Worm (Caenorhabditis elegans) whole organism, late embryonic: ENCODE data around the gene cest-8.

Source experiments
- C08G9.2 ChIP-seq: sonication (generic microtip); optimal IDR thresholded peaks from 2 replicates; lab custom pipeline; 2016; ENCODE audit warnings: mild to moderate bottlenecking, missing genetic modification characterization, moderate library complexity, missing compliant biosample characterization
- K09A11.1 ChIP-seq: sonication (generic microtip); optimal IDR thresholded peaks from 2 replicates; lab custom pipeline; 2017; ENCODE audit warnings: antibody characterized with exemption, mild to moderate bottlenecking, missing genetic modification characterization, missing compliant biosample characterization; ENCODE audit not compliant: insufficient read depth
- ahr-1 ChIP-seq: sonication (generic microtip); optimal IDR thresholded peaks from 2 replicates; lab custom pipeline; 2016; ENCODE audit warnings: missing genetic modification characterization, missing compliant biosample characterization
- ceh-14 ChIP-seq: sonication (generic microtip); optimal IDR thresholded peaks from 2 replicates; lab custom pipeline; 2016; ENCODE audit warnings: missing genotype, missing genetic modification characterization, missing compliant biosample characterization
- ceh-19 ChIP-seq: fragments of 200-800 bp; sonication (Bioruptor generic); optimal IDR thresholded peaks from 2 replicates; lab custom pipeline; 2018; ENCODE audit warnings: mild to moderate bottlenecking, missing genetic modification characterization, missing compliant biosample characterization
- ceh-24 ChIP-seq: sonication (generic microtip); optimal IDR thresholded peaks from 2 replicates; lab custom pipeline; 2016; ENCODE audit warnings: mild to moderate bottlenecking, missing genetic modification characterization, missing compliant biosample characterization
- ceh-30 ChIP-seq: fragments of 150-350 bp; optimal IDR thresholded peaks from 2 replicates; lab custom pipeline; 2014; ENCODE audit warnings: missing biosample characterization, missing genetic modification characterization
- ceh-31 ChIP-seq: sonication (generic microtip); optimal IDR thresholded peaks from 2 replicates; lab custom pipeline; 2016; ENCODE audit warnings: missing genetic modification characterization, missing compliant biosample characterization
- ceh-34 ChIP-seq: sonication (generic microtip); optimal IDR thresholded peaks from 2 replicates; lab custom pipeline; 2016; ENCODE audit warnings: mild to moderate bottlenecking, missing genetic modification characterization, missing compliant biosample characterization
- ceh-48 ChIP-seq: sonication (generic microtip); optimal IDR thresholded peaks from 2 replicates; lab custom pipeline; 2016; ENCODE audit warnings: missing genetic modification characterization, inconsistent platforms, missing compliant biosample characterization
- ceh-6 ChIP-seq: fragments of 200-800 bp; sonication (Bioruptor generic); optimal IDR thresholded peaks from 2 replicates; lab custom pipeline; 2018; ENCODE audit warnings: mild to moderate bottlenecking, missing genetic modification characterization, missing compliant biosample characterization
- che-1 ChIP-seq: sonication (generic microtip); optimal IDR thresholded peaks from 2 replicates; lab custom pipeline; 2016; ENCODE audit warnings: mild to moderate bottlenecking, missing genetic modification characterization, missing compliant biosample characterization
- elt-4 ChIP-seq: sonication (generic microtip); optimal IDR thresholded peaks from 2 replicates; lab custom pipeline; 2016; ENCODE audit warnings: missing genetic modification characterization, missing compliant biosample characterization
- ets-4 ChIP-seq: sonication (generic microtip); optimal IDR thresholded peaks from 2 replicates; lab custom pipeline; 2016; ENCODE audit warnings: missing genetic modification characterization, missing compliant biosample characterization
- eyg-1 ChIP-seq: sonication (generic microtip); optimal IDR thresholded peaks from 2 replicates; lab custom pipeline; 2016; ENCODE audit warnings: missing genotype, missing genetic modification characterization, missing compliant biosample characterization
- fax-1 ChIP-seq: sonication (generic microtip); optimal IDR thresholded peaks from 2 replicates; lab custom pipeline; 2016; ENCODE audit warnings: missing genotype, missing genetic modification characterization, missing compliant biosample characterization
- gmeb-2 ChIP-seq: sonication (generic microtip); optimal IDR thresholded peaks from 2 replicates; lab custom pipeline; 2016; ENCODE audit warnings: missing genetic modification characterization, inconsistent platforms, missing compliant biosample characterization
- hlh-8 ChIP-seq: sonication (generic microtip); optimal IDR thresholded peaks from 2 replicates; lab custom pipeline; 2016; ENCODE audit warnings: missing genotype, missing genetic modification characterization, missing compliant biosample characterization
- nfya-1 ChIP-seq: sonication (generic microtip); optimal IDR thresholded peaks from 2 replicates; lab custom pipeline; 2017; ENCODE audit warnings: missing genetic modification characterization, mild to moderate bottlenecking, missing compliant biosample characterization, antibody characterized with exemption, moderate library complexity
- nhr-11 ChIP-seq: fragments of 150-350 bp; optimal IDR thresholded peaks from 2 replicates; lab custom pipeline; 2014; ENCODE audit warnings: missing biosample characterization, missing genetic modification characterization
- npax-4 ChIP-seq: sonication (generic microtip); optimal IDR thresholded peaks from 2 replicates; lab custom pipeline; 2016; ENCODE audit warnings: missing genetic modification characterization, missing compliant biosample characterization
- pag-3 ChIP-seq: sonication (generic microtip); optimal IDR thresholded peaks from 2 replicates; lab custom pipeline; 2016; ENCODE audit warnings: missing compliant biosample characterization, missing genetic modification characterization, borderline replicate concordance
- pha-2 ChIP-seq: sonication (generic microtip); optimal IDR thresholded peaks from 2 replicates; lab custom pipeline; 2017; ENCODE audit warnings: mild to moderate bottlenecking, missing genetic modification characterization, missing compliant biosample characterization
- pha-4 ChIP-seq: fragments of 150-350 bp; optimal IDR thresholded peaks from 2 replicates; lab custom pipeline; 2018; ENCODE audit warnings: missing biosample characterization, missing genetic modification reagents, missing genetic modification characterization
- ref-2 ChIP-seq: sonication (generic microtip); optimal IDR thresholded peaks from 2 replicates; lab custom pipeline; 2016; ENCODE audit warnings: missing genetic modification characterization, missing compliant biosample characterization
- rnt-1 ChIP-seq: sonication (generic microtip); optimal IDR thresholded peaks from 2 replicates; lab custom pipeline; 2016; ENCODE audit warnings: missing genetic modification characterization, missing compliant biosample characterization
- sdc-2 ChIP-seq: sonication (generic microtip); optimal IDR thresholded peaks from 2 replicates; lab custom pipeline; 2016; ENCODE audit warnings: missing genotype, missing genetic modification characterization, missing compliant biosample characterization
- sox-2 ChIP-seq: fragments of 200-800 bp; sonication (Bioruptor generic); IDR thresholded peaks from 2 replicates; pipeline ENCODE4 v1.3.6; 2022; ENCODE audit warnings: missing genetic modification reagents, missing genetic modification characterization, missing compliant biosample characterization
- sox-4 ChIP-seq: sonication (generic microtip); optimal IDR thresholded peaks from 2 replicates; lab custom pipeline; 2017; ENCODE audit warnings: mild to moderate bottlenecking, missing genetic modification characterization, inconsistent platforms, missing compliant biosample characterization
- tbx-2 ChIP-seq: sonication (generic microtip); optimal IDR thresholded peaks from 2 replicates; lab custom pipeline; 2016; ENCODE audit warnings: missing genetic modification characterization, missing compliant biosample characterization
- tbx-7 ChIP-seq: sonication (generic microtip); optimal IDR thresholded peaks from 2 replicates; lab custom pipeline; 2016; ENCODE audit warnings: missing genotype, missing genetic modification characterization, missing compliant biosample characterization
- unc-3 ChIP-seq, 2 experiments: fragments of 200-800 bp in 1 of 2; sonication (Bioruptor generic) in 1 of 2; sonication (generic microtip) in 1 of 2; conservative IDR thresholded peaks in 1 of 2; optimal IDR thresholded peaks in 1 of 2; 2 replicates each; pipeline versions ENCODE4 v1.3.6 to Lab custom; 2016 to 2022; ENCODE audit warnings: missing compliant biosample characterization in 2 of 2, missing genetic modification characterization in 2 of 2, missing genetic modification reagents in 1 of 2
- unc-42 ChIP-seq: sonication (generic microtip); optimal IDR thresholded peaks from 2 replicates; lab custom pipeline; 2016; ENCODE audit warnings: missing genotype, missing genetic modification characterization, missing compliant biosample characterization
- unc-55 ChIP-seq: sonication (generic microtip); optimal IDR thresholded peaks from 2 replicates; lab custom pipeline; 2017; ENCODE audit warnings: missing biosample characterization, missing genetic modification reagents, missing genetic modification characterization
- unc-86 ChIP-seq: sonication (generic microtip); optimal IDR thresholded peaks from 2 replicates; lab custom pipeline; 2016; ENCODE audit warnings: missing genetic modification characterization, missing compliant biosample characterization

The cest-8 gene

DNA sequence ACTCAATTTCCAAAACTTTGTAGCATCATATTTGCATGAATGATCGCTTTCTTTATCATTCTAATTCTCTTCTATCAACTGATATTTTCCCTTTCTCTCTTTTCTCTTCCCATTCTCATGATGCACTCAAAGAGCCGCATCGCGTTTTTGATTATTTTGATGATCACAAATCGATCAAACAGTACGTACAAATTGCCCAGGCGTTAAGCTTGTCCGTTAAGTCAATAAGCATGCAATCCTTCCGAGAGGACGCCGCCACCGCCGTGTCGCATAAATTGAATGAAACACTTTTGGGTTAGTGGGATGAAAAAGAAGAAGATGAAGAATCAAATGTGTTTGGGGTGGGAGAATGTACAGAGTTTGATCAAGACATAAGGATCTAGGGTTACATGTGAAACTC lies 37.9 kb upstream of the cest-8 start:
- TF ChIP-seq pha-2 (tag; lab: Kevin White, UChicago) = peak; percentile 26
- peak; percentile 26 for TF ChIP-seq unc-42 (tag; lab: Kevin White, UChicago)
- no peak for TF ChIP-seq ceh-34 (tag; lab: Kevin White, UChicago)

DNA sequence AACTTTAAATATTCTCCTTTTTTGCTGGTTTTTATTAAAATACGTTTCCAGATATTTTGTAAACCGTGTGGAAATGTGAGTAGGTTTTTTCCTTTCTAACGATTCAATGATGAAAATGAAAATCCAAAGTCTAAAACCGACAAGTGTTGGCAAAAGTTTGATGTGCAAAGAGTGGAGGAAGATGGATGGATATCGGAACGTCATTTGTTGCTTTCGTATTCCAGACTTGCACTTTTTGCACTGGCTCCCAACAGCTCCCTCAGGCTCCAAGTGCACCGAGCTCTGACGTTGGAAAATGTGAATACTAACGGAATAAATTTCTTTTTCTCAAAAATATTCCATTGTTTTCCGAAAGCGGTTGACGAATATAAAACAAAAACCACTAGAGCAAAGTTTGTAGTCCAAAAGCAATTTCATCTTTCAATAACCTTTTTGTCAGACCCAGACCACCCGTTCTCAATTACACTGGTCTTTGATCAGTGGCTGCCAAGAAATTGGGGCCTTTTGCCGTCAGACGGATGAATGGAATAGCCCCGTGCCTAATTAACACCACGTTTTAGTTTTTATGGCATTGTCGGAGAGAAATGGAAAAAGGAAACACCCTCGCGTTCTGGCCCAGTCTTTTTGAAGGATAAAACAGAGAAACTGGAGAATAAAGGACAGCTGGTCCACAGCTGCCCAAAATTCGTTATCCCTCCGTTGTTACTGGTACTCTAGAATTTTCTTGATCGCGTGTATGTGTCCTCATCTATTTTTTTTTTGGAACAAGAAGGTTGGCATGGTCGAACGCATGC lies 36.6 kb upstream of the cest-8 start:
- no peak for TF ChIP-seq tbx-7 (tag; lab: Kevin White, UChicago)
- peak; percentile 16 for TF ChIP-seq tbx-2 (tag; lab: Kevin White, UChicago)
- no peak for TF ChIP-seq eyg-1
- no peak for TF ChIP-seq K09A11.1 (tag; lab: Kevin White, UChicago)
- no peak for TF ChIP-seq ceh-6
- peak; percentile 42 for TF ChIP-seq ceh-31
- TF ChIP-seq unc-55 = peak; percentile 13
- peak; percentile 8 for TF ChIP-seq ref-2 (tag; lab: Kevin White, UChicago)
- no peak for TF ChIP-seq ceh-30
- TF ChIP-seq npax-4 = no peak
- no peak for TF ChIP-seq ceh-19 (GFP tag; lab: Kevin White, UChicago)
- TF ChIP-seq unc-86 (tag; lab: Kevin White, UChicago) = no peak
- peak; percentile 54 for TF ChIP-seq ceh-14 (tag; lab: Kevin White, UChicago)
- TF ChIP-seq nhr-11 (tag; lab: Kevin White, UChicago) = no peak
- TF ChIP-seq che-1 (tag; lab: Kevin White, UChicago) = no peak
- peak; percentile 35 for TF ChIP-seq nfya-1 (tag; lab: Kevin White, UChicago)
- peak; percentile 21 for TF ChIP-seq hlh-8 (tag; lab: Kevin White, UChicago)
- no peak for TF ChIP-seq pha-4 (tag; lab: Kevin White, UChicago)
- TF ChIP-seq unc-3 (GFP tag; conservative IDR thresholded peaks at IDR 0.05; lab: Robert Waterston, UW) = no peak
- TF ChIP-seq unc-3 (tag; optimal IDR thresholded peaks at IDR 0.05; lab: Kevin White, UChicago) = no peak
- TF ChIP-seq ceh-24 (tag; lab: Kevin White, UChicago) = no peak
- peak; percentile 17 for TF ChIP-seq sox-4
- peak; percentile 64 for TF ChIP-seq unc-42 (tag; lab: Kevin White, UChicago)
- no peak for TF ChIP-seq C08G9.2

DNA sequence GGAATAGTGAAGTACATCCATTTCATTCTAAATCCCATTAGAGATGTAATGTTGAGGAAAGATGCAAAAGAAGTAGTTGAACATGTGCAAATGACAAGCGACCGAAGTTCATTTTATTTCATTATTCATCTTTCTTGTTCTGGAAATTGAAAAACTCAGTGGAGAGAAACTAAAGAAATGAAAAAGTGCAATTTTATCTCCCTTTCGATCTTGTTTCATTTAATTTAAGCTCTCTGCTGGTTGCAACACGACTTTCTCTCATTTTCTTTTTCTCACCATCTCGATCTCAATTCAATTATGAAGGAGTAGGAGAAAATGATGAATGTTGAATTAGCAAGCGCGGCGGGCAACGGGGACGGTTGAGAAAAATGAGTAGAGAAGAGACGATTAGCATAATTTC lies 35.1 kb upstream of the cest-8 start:
- TF ChIP-seq ceh-31 = peak; percentile 63
- peak; percentile 6 for TF ChIP-seq ref-2 (tag; lab: Kevin White, UChicago)
- no peak for TF ChIP-seq rnt-1 (tag; lab: Kevin White, UChicago)
- no peak for TF ChIP-seq sox-2 (GFP tag; lab: Robert Waterston, UW)
- peak; percentile 99 for TF ChIP-seq unc-42 (tag; lab: Kevin White, UChicago)
- TF ChIP-seq unc-55 = peak; percentile 28
- TF ChIP-seq ceh-14 (tag; lab: Kevin White, UChicago) = peak; percentile 86
- TF ChIP-seq, all 69 proteins: peak for 5

DNA sequence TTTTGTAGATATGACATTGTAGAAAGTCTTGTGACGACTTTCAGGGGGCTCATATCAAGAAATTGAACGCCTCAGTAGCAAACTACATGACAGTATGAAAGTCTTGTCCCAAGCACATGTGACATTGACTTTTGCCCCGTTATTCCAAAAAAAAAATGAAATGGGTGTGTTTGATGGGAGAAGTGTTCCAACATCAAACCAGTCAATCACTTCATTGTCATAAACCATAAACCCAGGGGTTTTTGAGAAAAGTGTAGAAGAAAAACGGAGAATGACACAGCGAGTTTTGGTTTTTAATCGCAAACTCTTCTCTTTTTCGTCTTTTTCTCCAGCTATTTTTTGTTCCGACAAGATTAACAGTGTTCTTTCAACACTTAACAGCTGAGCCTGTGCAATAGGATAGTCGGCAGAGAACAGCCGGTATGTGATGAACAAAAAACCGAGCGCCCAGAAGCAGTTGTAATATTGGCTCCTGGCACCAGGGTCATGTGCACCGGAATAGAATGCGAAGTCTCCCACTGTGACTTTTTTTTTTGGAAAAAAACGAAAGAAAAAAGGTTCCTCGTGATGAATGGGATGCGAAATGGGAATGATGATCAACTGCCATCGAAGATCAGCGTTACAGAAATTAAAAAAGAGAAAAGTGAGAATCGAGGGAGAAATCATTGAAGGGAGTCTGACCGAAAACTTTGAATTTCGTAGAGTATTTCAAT lies 33.5 kb upstream of the cest-8 start:
- TF ChIP-seq pag-3 (no peak), unc-3 (GFP tag; conservative IDR thresholded peaks at IDR 0.05; lab: Robert Waterston, UW) (no peak), unc-3 (tag; optimal IDR thresholded peaks at IDR 0.05; lab: Kevin White, UChicago) (no peak), unc-42 (tag; lab: Kevin White, UChicago) (no peak), ceh-14 (tag; lab: Kevin White, UChicago) (no peak), gmeb-2 (tag; lab: Kevin White, UChicago) (no peak), ceh-31 (no peak), ceh-48 (tag; lab: Kevin White, UChicago) (no peak), ets-4 (tag; lab: Kevin White, UChicago) (no peak), elt-4 (tag; lab: Kevin White, UChicago) (no peak), fax-1 (tag; lab: Kevin White, UChicago) (no peak), nhr-11 (tag; lab: Kevin White, UChicago) (no peak), ahr-1 (tag; lab: Kevin White, UChicago) (no peak), sdc-2 (tag; lab: Kevin White, UChicago) (no peak)
